Worm (Caenorhabditis elegans) whole organism, midembryonic: ENCODE measurements around the gene fbxc-20.

Source experiments
- T22C8.4 ChIP-seq: fragments of 200-800 bp; sonication (Bioruptor generic); IDR thresholded peaks from 2 replicates; pipeline ENCODE4 v1.3.6; 2022; ENCODE audit warnings: missing genetic modification characterization, missing compliant biosample characterization
- flt-1 ChIP-seq: fragments of 200-800 bp; sonication (Bioruptor generic); IDR thresholded peaks from 2 replicates; pipeline ENCODE4 v1.3.6; 2022; ENCODE audit warnings: missing genetic modification characterization, missing compliant biosample characterization
- klf-2 ChIP-seq: fragments of 200-800 bp; sonication (Bioruptor generic); conservative IDR thresholded peaks from 2 replicates; pipeline ENCODE4 v1.3.6; 2022; ENCODE audit warnings: missing genetic modification reagents, missing genetic modification characterization, missing compliant biosample characterization
- med-1 ChIP-seq: sonication (generic microtip); optimal IDR thresholded peaks from 2 replicates; lab custom pipeline; 2017; ENCODE audit warnings: missing genetic modification characterization, mild to moderate bottlenecking, missing compliant biosample characterization, antibody characterized with exemption, missing genetic modification reagents; ENCODE audit not compliant: insufficient read depth
- ref-1 ChIP-seq: fragments of 200-800 bp; sonication (Bioruptor generic); conservative IDR thresholded peaks from 2 replicates; pipeline ENCODE4 v1.3.6; 2022; ENCODE audit warnings: missing genetic modification reagents, missing genetic modification characterization, missing compliant biosample characterization
- tab-1 ChIP-seq: fragments of 200-800 bp; sonication (Bioruptor generic); IDR thresholded peaks from 2 replicates; pipeline ENCODE4 v1.3.6; 2022; ENCODE audit warnings: missing genetic modification characterization, missing compliant biosample characterization
- ztf-23 ChIP-seq: fragments of 200-800 bp; sonication (Bioruptor generic); IDR thresholded peaks from 2 replicates; pipeline ENCODE4 v1.3.6; 2022; ENCODE audit warnings: missing genetic modification reagents, missing genetic modification characterization, missing compliant biosample characterization
- ztf-29 ChIP-seq: fragments of 200-800 bp; sonication (Bioruptor generic); IDR thresholded peaks from 2 replicates; pipeline ENCODE4 v1.3.6; 2022; ENCODE audit warnings: missing genetic modification reagents, missing genetic modification characterization, missing compliant biosample characterization

ce11 chrII:2456973-2457372 is 38.0 kb downstream of the fbxc-20 start:
- TF ChIP-seq med-1 (GFP tag; lab: Kevin White, UChicago), result no peak
- TF ChIP-seq ztf-29 (GFP tag; lab: Robert Waterston, UW), result no peak
- TF ChIP-seq ztf-23 (GFP tag; lab: Robert Waterston, UW), result no peak
- TF ChIP-seq flt-1, result no peak
- no peak for TF ChIP-seq T22C8.4 (GFP tag; lab: Robert Waterston, UW)
- TF ChIP-seq klf-2, result no peak
- no peak for TF ChIP-seq ref-1 (GFP tag; lab: Robert Waterston, UW)
- TF ChIP-seq tab-1 (GFP tag; lab: Robert Waterston, UW), result no peak
